Fruit fly (Drosophila melanogaster) whole organism, adult: ENCODE measurements around the gene org-1.

Experiments
- CG11617 ChIP-seq: fragments of 200-800 bp; sonication (Bioruptor generic); optimal IDR thresholded peaks from 2 replicates; lab custom pipeline; 2017; ENCODE audit warnings: mild to moderate bottlenecking, missing biosample characterization, missing genetic modification reagents, missing genetic modification characterization
- CG12768 ChIP-seq: fragments of 200-800 bp; sonication (Bioruptor generic); optimal IDR thresholded peaks from 2 replicates; lab custom pipeline; 2017; ENCODE audit warnings: missing biosample characterization, missing genetic modification characterization, mild to moderate bottlenecking, moderate library complexity, missing genetic modification reagents
- CG14711 ChIP-seq: fragments of 200-800 bp; sonication (Bioruptor generic); optimal IDR thresholded peaks from 2 replicates; lab custom pipeline; 2018; ENCODE audit warnings: missing biosample characterization, mild to moderate bottlenecking, missing genetic modification characterization, moderate library complexity
- CG1620 ChIP-seq: fragments of 200-800 bp; sonication (Bioruptor generic); optimal IDR thresholded peaks from 2 replicates; lab custom pipeline; 2016; ENCODE audit warnings: missing biosample characterization, missing genetic modification characterization
- CG33017 ChIP-seq: fragments of 200-800 bp; sonication (Bioruptor generic); optimal IDR thresholded peaks from 2 replicates; lab custom pipeline; 2018; ENCODE audit warnings: missing biosample characterization, mild to moderate bottlenecking, missing genetic modification characterization, moderate library complexity
- CG5204 ChIP-seq: fragments of 200-800 bp; sonication (Bioruptor generic); optimal IDR thresholded peaks from 2 replicates; lab custom pipeline; 2016; ENCODE audit warnings: missing biosample characterization, missing genetic modification characterization
- CG7045 ChIP-seq: fragments of 200-800 bp; sonication (Bioruptor generic); optimal IDR thresholded peaks from 2 replicates; lab custom pipeline; 2017; ENCODE audit warnings: missing biosample characterization, mild to moderate bottlenecking, missing genetic modification characterization
- CG7101 ChIP-seq: fragments of 200-800 bp; sonication (Bioruptor generic); optimal IDR thresholded peaks from 2 replicates; lab custom pipeline; 2018; ENCODE audit warnings: missing biosample characterization, mild to moderate bottlenecking, missing genetic modification characterization, moderate library complexity
- Clk ChIP-seq: fragments of 200-800 bp; sonication (Bioruptor generic); optimal IDR thresholded peaks from 2 replicates; lab custom pipeline; 2017; ENCODE audit warnings: missing biosample characterization, missing genetic modification characterization
- Crg-1 ChIP-seq: fragments of 200-800 bp; sonication (Bioruptor generic); optimal IDR thresholded peaks from 2 replicates; lab custom pipeline; 2016; ENCODE audit warnings: missing biosample characterization, missing genetic modification characterization
- Hr96 ChIP-seq: fragments of 200-800 bp; sonication (Bioruptor generic); optimal IDR thresholded peaks from 2 replicates; lab custom pipeline; 2016; ENCODE audit warnings: missing biosample characterization, missing genetic modification characterization
- Mnt ChIP-seq: fragments of 200-800 bp; sonication (Bioruptor generic); optimal IDR thresholded peaks from 2 replicates; lab custom pipeline; 2016; ENCODE audit warnings: missing biosample characterization, mild to moderate bottlenecking, missing genetic modification characterization
- bab1 ChIP-seq: fragments of 200-800 bp; sonication (Bioruptor generic); optimal IDR thresholded peaks from 3 replicates; lab custom pipeline; 2019; ENCODE audit warnings: missing biosample characterization, mild to moderate bottlenecking, missing genetic modification characterization, moderate library complexity
- cic ChIP-seq: fragments of 200-800 bp; sonication (Bioruptor generic); optimal IDR thresholded peaks from 2 replicates; lab custom pipeline; 2017; ENCODE audit warnings: missing biosample characterization, mild to moderate bottlenecking, missing genetic modification characterization, moderate library complexity
- cnc ChIP-seq, 2 experiments: fragments of >200 bp; optimal IDR thresholded peaks; 2 replicates each; lab custom pipeline; 2017
- kay ChIP-seq: fragments of 200-800 bp; sonication (Bioruptor generic); peaks from one replicate; lab custom pipeline; 2016; ENCODE audit warnings: missing biosample characterization, missing genetic modification characterization, borderline replicate concordance
- ovo ChIP-seq: fragments of 200-800 bp; sonication (Bioruptor generic); optimal IDR thresholded peaks from 2 replicates; lab custom pipeline; 2016; ENCODE audit warnings: missing biosample characterization, missing genetic modification characterization
- pad ChIP-seq: fragments of 200-800 bp; sonication (Bioruptor generic); optimal IDR thresholded peaks from 3 replicates; lab custom pipeline; 2017; ENCODE audit warnings: missing biosample characterization, missing genetic modification characterization, mild to moderate bottlenecking, moderate library complexity, missing genetic modification reagents
- tj ChIP-seq: fragments of 200-800 bp; sonication (Bioruptor generic); optimal IDR thresholded peaks from 3 replicates; lab custom pipeline; 2017; ENCODE audit warnings: missing biosample characterization, mild to moderate bottlenecking, missing genetic modification characterization, moderate library complexity
- toe ChIP-seq: fragments of 200-800 bp; sonication (Bioruptor generic); optimal IDR thresholded peaks from 2 replicates; lab custom pipeline; 2016; ENCODE audit warnings: missing biosample characterization, missing genetic modification characterization

The org-1 gene

dm6 chrX:8455019-8455555 lies at the start of gene org-1:
TSS of gene org-1 (minus strand) at chrX:8455069.
- TF ChIP-seq ovo (GFP tag; lab: Kevin White, UChicago) = no peak
- TF ChIP-seq pad = peak; percentile 15
- TF ChIP-seq CG14711 (tag; lab: Kevin White, UChicago) = peak; percentile 49
- peak; percentile 82 for TF ChIP-seq bab1 (GFP tag; lab: Kevin White, UChicago)
- peak; percentile 55 for TF ChIP-seq CG1620 (GFP tag; lab: Kevin White, UChicago)
- peak; percentile 52 for TF ChIP-seq CG7101 (tag; lab: Kevin White, UChicago)

- TF ChIP-seq CG33017 (tag; lab: Kevin White, UChicago) = no peak
- peak; percentile 38 for TF ChIP-seq cic (GFP tag; lab: Kevin White, UChicago)
Measured at dm6 chrX:8502053-8502452, 47.2 kb upstream of the org-1 start.

- TF ChIP-seq CG14711 (tag; lab: Kevin White, UChicago) (no peak), CG12768 (GFP tag; lab: Kevin White, UChicago) (no peak), toe (GFP tag; lab: Kevin White, UChicago) (no peak), tj (GFP tag; lab: Kevin White, UChicago) (no peak), CG1620 (GFP tag; lab: Kevin White, UChicago) (no peak), ovo (GFP tag; lab: Kevin White, UChicago) (no peak), cic (GFP tag; lab: Kevin White, UChicago) (no peak), kay (no peak), CG7101 (tag; lab: Kevin White, UChicago) (no peak), Crg-1 (GFP tag; lab: Kevin White, UChicago) (no peak), pad (no peak), cnc (optimal IDR thresholded peaks at IDR 0.05; lab: Kevin White, UChicago) (no peak), CG11617 (GFP tag; lab: Kevin White, UChicago) (no peak), CG7045 (GFP tag; lab: Kevin White, UChicago) (no peak), Clk (no peak), Mnt (GFP tag; lab: Kevin White, UChicago) (no peak), CG5204 (GFP tag; lab: Kevin White, UChicago) (no peak), CG33017 (tag; lab: Kevin White, UChicago) (no peak), bab1 (GFP tag; lab: Kevin White, UChicago) (no peak), Hr96 (GFP tag; lab: Kevin White, UChicago) (no peak)
Measured at dm6 chrX:8501374-8501773, 46.5 kb upstream of the org-1 start.

- TF ChIP-seq toe (GFP tag; lab: Kevin White, UChicago) (no peak), CG7045 (GFP tag; lab: Kevin White, UChicago) (no peak), kay (no peak), CG12768 (GFP tag; lab: Kevin White, UChicago) (no peak), Clk (no peak), ovo (GFP tag; lab: Kevin White, UChicago) (no peak), tj (GFP tag; lab: Kevin White, UChicago) (no peak), pad (no peak), CG14711 (tag; lab: Kevin White, UChicago) (no peak), CG5204 (GFP tag; lab: Kevin White, UChicago) (no peak), CG1620 (GFP tag; lab: Kevin White, UChicago) (no peak), CG11617 (GFP tag; lab: Kevin White, UChicago) (no peak), bab1 (GFP tag; lab: Kevin White, UChicago) (no peak), cnc (optimal IDR thresholded peaks at IDR 0.05; lab: Kevin White, UChicago) (no peak)
Measured at dm6 chrX:8499151-8499550, 44.3 kb upstream of the org-1 start.

dm6 chrX:8497604-8498232 lies 42.8 kb upstream of the org-1 start:
- TF ChIP-seq Mnt (GFP tag; lab: Kevin White, UChicago) (no peak), CG7101 (tag; lab: Kevin White, UChicago) (peak; percentile 1)

dm6 chrX:8496362-8496761 lies 41.5 kb upstream of the org-1 start:
- no peak for TF ChIP-seq Mnt (GFP tag; lab: Kevin White, UChicago)
- TF ChIP-seq cic (GFP tag; lab: Kevin White, UChicago) = peak; percentile 4

- TF ChIP-seq kay = no peak
- TF ChIP-seq ovo (GFP tag; lab: Kevin White, UChicago) = peak; percentile 21
- TF ChIP-seq bab1 (GFP tag; lab: Kevin White, UChicago) = peak; percentile 60
- TF ChIP-seq tj (GFP tag; lab: Kevin White, UChicago) = no peak
- peak; percentile 12 for TF ChIP-seq CG7101 (tag; lab: Kevin White, UChicago)
Measured at dm6 chrX:8493473-8493872, 38.6 kb upstream of the org-1 start.
